Worm (Caenorhabditis elegans) whole organism, L1 larva: ENCODE results near the gene C05D12.3.

Experiments
- C04F5.9 ChIP-seq: sonication (generic microtip); optimal IDR thresholded peaks from 2 replicates; lab custom pipeline; 2016; ENCODE audit warnings: missing genetic modification characterization, missing compliant biosample characterization
- C16A3.4 ChIP-seq: fragments of 150-350 bp; optimal IDR thresholded peaks from 2 replicates; lab custom pipeline; 2014; ENCODE audit warnings: missing biosample characterization, missing genetic modification characterization
- C34B4.2 ChIP-seq: sonication (generic microtip); optimal IDR thresholded peaks from 2 replicates; lab custom pipeline; 2017; ENCODE audit warnings: mild to moderate bottlenecking, missing genetic modification characterization, missing compliant biosample characterization
- F16B12.6 ChIP-seq: fragments of 150-350 bp; optimal IDR thresholded peaks from 2 replicates; lab custom pipeline; 2014; ENCODE audit warnings: missing biosample characterization, missing genetic modification characterization
- alr-1 ChIP-seq: fragments of 200-800 bp; sonication (Bioruptor generic); optimal IDR thresholded peaks from 2 replicates; lab custom pipeline; 2018; ENCODE audit warnings: borderline replicate concordance, mild to moderate bottlenecking, missing genetic modification characterization, missing compliant biosample characterization
- ama-1 ChIP-seq: fragments of 150-350 bp; optimal IDR thresholded peaks from 2 replicates; lab custom pipeline; 2014
- blmp-1 ChIP-seq: fragments of 150-350 bp; optimal IDR thresholded peaks from 2 replicates; lab custom pipeline; 2014; ENCODE audit warnings: missing biosample characterization, missing genetic modification characterization
- ceh-82 ChIP-seq, 3 experiments: fragments of 150-350 bp in 1 of 3; sonication (generic microtip) in 2 of 3; optimal IDR thresholded peaks; 2 replicates each; lab custom pipeline; 2014 to 2017; ENCODE audit warnings: missing biosample characterization in 3 of 3, missing genetic modification characterization in 3 of 3
- ceh-88 ChIP-seq: fragments of 200-800 bp; sonication (Bioruptor generic); IDR thresholded peaks from 2 replicates; pipeline ENCODE4 v1.3.6; 2022; ENCODE audit warnings: missing genetic modification characterization, missing compliant biosample characterization
- ceh-90 ChIP-seq: sonication (generic microtip); optimal IDR thresholded peaks from 2 replicates; lab custom pipeline; 2016; ENCODE audit warnings: missing genetic modification characterization, missing compliant biosample characterization
- dsc-1 ChIP-seq: sonication (generic microtip); optimal IDR thresholded peaks from 2 replicates; lab custom pipeline; 2016; ENCODE audit warnings: mild to moderate bottlenecking, missing genetic modification characterization, missing compliant biosample characterization
- egl-13 ChIP-seq: sonication (generic microtip); optimal IDR thresholded peaks from 2 replicates; lab custom pipeline; 2016; ENCODE audit warnings: missing genotype, missing genetic modification reagents, missing genetic modification characterization, missing compliant biosample characterization
- egl-27 ChIP-seq, 2 experiments: fragments of 150-350 bp in 1 of 2; sonication (generic microtip); optimal IDR thresholded peaks; 3 replicates each; lab custom pipeline; 2017 to 2018; ENCODE audit warnings: missing biosample characterization in 2 of 2, missing genetic modification characterization in 2 of 2, missing genetic modification reagents in 2 of 2
- elt-2 ChIP-seq: sonication (generic microtip); optimal IDR thresholded peaks from 2 replicates; lab custom pipeline; 2016; ENCODE audit warnings: missing genetic modification characterization, mild to moderate bottlenecking, inconsistent platforms, missing compliant biosample characterization, missing genetic modification reagents
- elt-3 ChIP-seq, 6 experiments: fragments of 150-350 bp in 1 of 6; sonication (generic microtip); optimal IDR thresholded peaks; 2 replicates each; lab custom pipeline; 2017 to 2018; ENCODE audit warnings: missing biosample characterization in 6 of 6, missing genetic modification characterization in 6 of 6, inconsistent platforms in 1 of 6
- fkh-10 ChIP-seq: sonication (generic microtip); optimal IDR thresholded peaks from 2 replicates; lab custom pipeline; 2017; ENCODE audit warnings: missing biosample characterization, missing genetic modification reagents, missing genetic modification characterization
- grh-1 ChIP-seq: fragments of 200-800 bp; sonication (Bioruptor generic); IDR thresholded peaks from 2 replicates; pipeline ENCODE4 v1.3.6; 2022; ENCODE audit warnings: missing genetic modification reagents, missing genetic modification characterization, missing compliant biosample characterization
- hlh-4 ChIP-seq: sonication (generic microtip); optimal IDR thresholded peaks from 2 replicates; lab custom pipeline; 2016; ENCODE audit warnings: mild to moderate bottlenecking, missing genetic modification characterization, missing compliant biosample characterization
- irx-1 ChIP-seq: sonication (generic microtip); optimal IDR thresholded peaks from 2 replicates; lab custom pipeline; 2016; ENCODE audit warnings: missing genetic modification characterization, missing compliant biosample characterization
- jun-1 ChIP-seq: fragments of 150-350 bp; optimal IDR thresholded peaks from 2 replicates; lab custom pipeline; 2014; ENCODE audit warnings: missing biosample characterization, missing genetic modification reagents, missing genetic modification characterization
- lin-13 ChIP-seq: fragments of 150-350 bp; optimal IDR thresholded peaks from 2 replicates; lab custom pipeline; 2014; ENCODE audit warnings: missing biosample characterization, missing genetic modification reagents, missing genetic modification characterization
- lin-35 ChIP-seq, 2 experiments: fragments of 150-350 bp; optimal IDR thresholded peaks; 2 replicates each; lab custom pipeline; 2014; ENCODE audit warnings: missing biosample characterization in 2 of 2, missing genetic modification characterization in 2 of 2, missing genetic modification reagents in 2 of 2
- lin-39 ChIP-seq: fragments of 150-350 bp; optimal IDR thresholded peaks from 2 replicates; lab custom pipeline; 2014; ENCODE audit warnings: missing biosample characterization, missing genetic modification reagents, missing genetic modification characterization
- lir-3 ChIP-seq: sonication (generic microtip); optimal IDR thresholded peaks from 2 replicates; lab custom pipeline; 2016; ENCODE audit warnings: mild to moderate bottlenecking, missing genetic modification characterization, moderate library complexity, missing compliant biosample characterization; ENCODE audit not compliant: poor library complexity
- lsy-2 ChIP-seq, 2 experiments: fragments of 150-350 bp; optimal IDR thresholded peaks; 2 replicates each; lab custom pipeline; 2014; ENCODE audit warnings: missing biosample characterization in 2 of 2, missing genetic modification characterization in 2 of 2
- mdl-1 ChIP-seq, 2 experiments: fragments of 150-350 bp; optimal IDR thresholded peaks; 2 replicates each; lab custom pipeline; 2014 to 2017; ENCODE audit warnings: missing biosample characterization in 2 of 2, missing genetic modification characterization in 2 of 2, inconsistent platforms in 1 of 2
- mef-2 ChIP-seq: fragments of 150-350 bp; optimal IDR thresholded peaks from 2 replicates; lab custom pipeline; 2014; ENCODE audit warnings: missing biosample characterization, missing genetic modification characterization
- nhr-20 ChIP-seq: sonication (generic microtip); optimal IDR thresholded peaks from 2 replicates; lab custom pipeline; 2016; ENCODE audit warnings: mild to moderate bottlenecking, missing genetic modification characterization, missing compliant biosample characterization
- nhr-28 ChIP-seq: fragments of 150-350 bp; optimal IDR thresholded peaks from 2 replicates; lab custom pipeline; 2014; ENCODE audit warnings: missing biosample characterization, missing genetic modification characterization
- nhr-47 ChIP-seq: sonication (generic microtip); optimal IDR thresholded peaks from 2 replicates; lab custom pipeline; 2016; ENCODE audit warnings: mild to moderate bottlenecking, missing genetic modification characterization, moderate library complexity, missing compliant biosample characterization
- nhr-71 ChIP-seq: sonication (generic microtip); optimal IDR thresholded peaks from 2 replicates; lab custom pipeline; 2016; ENCODE audit warnings: mild to moderate bottlenecking, missing genetic modification characterization, moderate library complexity, missing compliant biosample characterization
- nhr-77 ChIP-seq: fragments of 150-350 bp; optimal IDR thresholded peaks from 2 replicates; lab custom pipeline; 2014; ENCODE audit warnings: missing biosample characterization, missing genetic modification characterization
- nhr-84 ChIP-seq: sonication (generic microtip); optimal IDR thresholded peaks from 2 replicates; lab custom pipeline; 2017; ENCODE audit warnings: missing biosample characterization, missing genetic modification characterization
- nhr-85 ChIP-seq: sonication (generic microtip); peaks from one replicate; lab custom pipeline; 2016; ENCODE audit warnings: missing genetic modification characterization, inconsistent platforms, missing compliant biosample characterization
- nhr-90 ChIP-seq: sonication (generic microtip); optimal IDR thresholded peaks from 2 replicates; lab custom pipeline; 2016; ENCODE audit warnings: mild to moderate bottlenecking, missing genetic modification characterization, missing compliant biosample characterization; ENCODE audit not compliant: poor library complexity
- pag-3 ChIP-seq: sonication (generic microtip); optimal IDR thresholded peaks from 2 replicates; lab custom pipeline; 2017; ENCODE audit warnings: missing genetic modification characterization, mild to moderate bottlenecking, missing compliant biosample characterization, antibody characterized with exemption, borderline replicate concordance; ENCODE audit not compliant: insufficient read depth
- pax-3 ChIP-seq: fragments of 200-800 bp; sonication (Bioruptor generic); optimal IDR thresholded peaks from 2 replicates; lab custom pipeline; 2018; ENCODE audit warnings: mild to moderate bottlenecking, missing genetic modification characterization, moderate library complexity, missing compliant biosample characterization
- rnt-1 ChIP-seq: sonication (generic microtip); optimal IDR thresholded peaks from 2 replicates; lab custom pipeline; 2016; ENCODE audit warnings: mild to moderate bottlenecking, missing genetic modification characterization, moderate library complexity, missing compliant biosample characterization
- snu-23 ChIP-seq: sonication (generic microtip); optimal IDR thresholded peaks from 2 replicates; lab custom pipeline; 2016; ENCODE audit warnings: missing genetic modification characterization, missing compliant biosample characterization
- sox-4 ChIP-seq: sonication (generic microtip); optimal IDR thresholded peaks from 2 replicates; lab custom pipeline; 2016; ENCODE audit warnings: missing genetic modification characterization, missing compliant biosample characterization
- swsn-7 ChIP-seq: sonication (generic microtip); optimal IDR thresholded peaks from 2 replicates; lab custom pipeline; 2016; ENCODE audit warnings: missing genetic modification characterization, missing compliant biosample characterization
- tbx-2 ChIP-seq: sonication (generic microtip); optimal IDR thresholded peaks from 2 replicates; lab custom pipeline; 2016; ENCODE audit warnings: missing genetic modification characterization, missing compliant biosample characterization
- unc-130 ChIP-seq: fragments of 150-350 bp; optimal IDR thresholded peaks from 2 replicates; lab custom pipeline; 2017; ENCODE audit warnings: missing biosample characterization, missing genetic modification characterization, inconsistent platforms
- unc-62 ChIP-seq: fragments of 150-350 bp; optimal IDR thresholded peaks from 2 replicates; lab custom pipeline; 2014; ENCODE audit warnings: missing biosample characterization, missing genetic modification reagents, missing genetic modification characterization
- unc-86 ChIP-seq: sonication (generic microtip); optimal IDR thresholded peaks from 2 replicates; lab custom pipeline; 2016; ENCODE audit warnings: missing genetic modification characterization, missing compliant biosample characterization
- vab-15 ChIP-seq: sonication (generic microtip); optimal IDR thresholded peaks from 2 replicates; lab custom pipeline; 2017; ENCODE audit warnings: missing genotype, mild to moderate bottlenecking, missing genetic modification characterization, missing compliant biosample characterization
- xbp-1 ChIP-seq: sonication (generic microtip); optimal IDR thresholded peaks from 2 replicates; lab custom pipeline; 2016; ENCODE audit warnings: missing genetic modification characterization, missing compliant biosample characterization
- zag-1 ChIP-seq: fragments of 150-350 bp; optimal IDR thresholded peaks from 2 replicates; lab custom pipeline; 2014; ENCODE audit warnings: missing biosample characterization, missing genetic modification characterization
- ztf-4 ChIP-seq: fragments of 150-350 bp; optimal IDR thresholded peaks from 2 replicates; lab custom pipeline; 2014; ENCODE audit warnings: missing biosample characterization, missing genetic modification characterization

Gene C05D12.3

DNA sequence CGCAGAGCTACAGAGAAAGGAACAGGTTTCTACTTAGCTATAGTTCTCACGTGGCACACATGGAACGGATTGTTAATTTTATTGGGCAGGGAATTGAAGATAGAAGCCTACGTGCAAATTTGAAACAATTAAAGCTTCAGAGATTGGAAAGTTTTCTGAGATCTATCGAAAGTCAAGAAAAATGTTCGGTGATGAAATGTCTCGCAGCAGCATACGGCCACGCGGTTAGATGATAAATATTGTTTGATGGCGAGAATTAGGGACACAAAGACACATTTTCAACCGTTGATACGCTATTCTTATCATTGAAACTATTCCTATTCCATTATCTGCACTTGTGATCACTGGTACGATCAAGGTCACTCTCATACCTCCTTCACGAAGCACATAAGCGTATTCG is 47.5 kb downstream of the C05D12.3 start (continued):
- no peak for TF ChIP-seq swsn-7 (tag; lab: Kevin White, UChicago)
- no peak for TF ChIP-seq rnt-1 (tag; lab: Kevin White, UChicago)
- no peak for TF ChIP-seq unc-86
- no peak for TF ChIP-seq nhr-77 (tag; lab: Kevin White, UChicago)
- no peak for TF ChIP-seq ceh-90 (tag; lab: Kevin White, UChicago)
- TF ChIP-seq nhr-85 (tag; lab: Kevin White, UChicago): peak; percentile 72
- TF ChIP-seq nhr-90 (tag; lab: Kevin White, UChicago): peak; percentile 13
- peak; percentile 48 for TF ChIP-seq nhr-71
- no peak for TF ChIP-seq nhr-47
- TF ChIP-seq lin-13 (GFP tag; lab: Kevin White, UChicago): no peak
- no peak for TF ChIP-seq C34B4.2
- TF ChIP-seq egl-13 (tag; lab: Kevin White, UChicago): no peak
- TF ChIP-seq ceh-88: no peak
- TF ChIP-seq, all 84 proteins: peak for 13

DNA sequence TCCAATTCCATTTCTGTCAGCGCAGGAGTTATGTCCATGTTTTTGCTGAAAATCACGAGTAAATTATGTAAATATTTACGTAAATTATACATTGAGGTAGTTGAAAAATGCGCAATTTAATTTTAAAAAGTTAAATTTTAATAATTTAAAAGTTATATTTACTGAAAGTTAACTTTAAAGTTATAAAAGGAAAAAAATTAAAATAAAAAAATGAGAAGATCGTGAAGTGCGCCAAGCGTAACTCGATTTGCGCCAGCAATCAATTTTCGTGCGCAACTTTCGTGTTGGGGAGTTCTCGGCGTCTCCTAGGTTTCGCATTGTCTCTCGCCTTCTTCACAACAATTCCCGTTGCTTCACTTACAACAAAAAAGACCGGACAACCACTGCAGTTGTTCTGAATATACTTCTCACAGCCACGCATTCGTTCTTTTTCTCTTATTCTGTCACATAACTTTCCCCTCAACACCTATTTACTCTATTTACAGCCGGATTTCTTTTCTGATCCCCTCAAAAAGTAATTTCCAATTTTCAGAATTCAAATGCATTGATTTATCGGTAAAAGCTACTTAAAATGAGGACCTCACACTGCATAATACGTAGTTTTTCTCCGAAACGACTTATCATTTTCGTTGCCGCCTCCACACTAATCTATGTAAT is 48.6 kb downstream of the C05D12.3 start, which contains the start of the genes metl-1 and W02B12.11:
metl-1 (minus strand) TSS at position 51 of the 657 bp plus-strand sequence.
W02B12.11 (plus strand) TSS at position 337 of the 657 bp plus-strand sequence.
- peak; percentile 52 for TF ChIP-seq pax-3 (tag; lab: Kevin White, UChicago)
- peak in 1 of 2 experiments; percentile 62 for TF ChIP-seq mdl-1 (tag; optimal IDR thresholded peaks at IDR 0.05; lab: Kevin White, UChicago)
- TF ChIP-seq nhr-90 (tag; lab: Kevin White, UChicago): peak; percentile 92
- peak; percentile 89 for TF ChIP-seq grh-1 (GFP tag; lab: Robert Waterston, UW)
- TF ChIP-seq jun-1 (tag; lab: Kevin White, UChicago): peak; percentile 71
- peak; percentile 90 for TF ChIP-seq dsc-1 (tag; lab: Kevin White, UChicago)
- peak; percentile 5 for TF ChIP-seq ceh-90 (tag; lab: Kevin White, UChicago)
- TF ChIP-seq elt-2 (tag; lab: Kevin White, UChicago): peak; percentile 41
- peak; percentile 46 for TF ChIP-seq zag-1 (tag; lab: Kevin White, UChicago)
- TF ChIP-seq rnt-1 (tag; lab: Kevin White, UChicago): peak; percentile 93
- TF ChIP-seq lir-3: peak; percentile 30
- 0 out of 2 replicates have a peak, but pooled peaks have one; percentile 40 for TF ChIP-seq ceh-88
- peak; percentile 83 to 85 for TF ChIP-seq lin-35 (GFP tag; optimal IDR thresholded peaks at IDR 0.05; lab: Kevin White, UChicago)
- peak; percentile 90 to 94 for TF ChIP-seq lsy-2 (tag; optimal IDR thresholded peaks at IDR 0.05; lab: Kevin White, UChicago)
- TF ChIP-seq unc-62: no peak
- peak; percentile 69 for TF ChIP-seq C04F5.9 (tag; lab: Kevin White, UChicago)
- TF ChIP-seq nhr-84 (tag; lab: Kevin White, UChicago): no peak
- TF ChIP-seq ama-1 (lab: Kevin White, UChicago): no peak
- TF ChIP-seq snu-23 (GFP tag; lab: Kevin White, UChicago): peak; percentile 91
- peak; percentile 92 for TF ChIP-seq nhr-71
- peak; percentile 89 for TF ChIP-seq nhr-20 (tag; lab: Kevin White, UChicago)
- peak; percentile 85 for TF ChIP-seq xbp-1 (tag; lab: Kevin White, UChicago)
- TF ChIP-seq nhr-47: peak; percentile 91
- peak; percentile 34 for TF ChIP-seq sox-4
- TF ChIP-seq alr-1 (tag; lab: Kevin White, UChicago): no peak
- peak; percentile 88 for TF ChIP-seq tbx-2 (tag; lab: Kevin White, UChicago)
- peak; percentile 66 for TF ChIP-seq blmp-1 (tag; lab: Kevin White, UChicago)
- TF ChIP-seq vab-15 (tag; lab: Kevin White, UChicago): no peak
- TF ChIP-seq fkh-10 (GFP tag; lab: Kevin White, UChicago): peak; percentile 51
- TF ChIP-seq mef-2 (tag; lab: Kevin White, UChicago): no peak
- TF ChIP-seq ceh-82 (tag; optimal IDR thresholded peaks at IDR 0.05; lab: Kevin White, UChicago): peak; percentile 86 to 93 (median 90)
- peak in 3 of 6 experiments; percentile 19 to 84 (median 72) for TF ChIP-seq elt-3 (tag; optimal IDR thresholded peaks at IDR 0.05; lab: Kevin White, UChicago)
- peak; percentile 54 for TF ChIP-seq F16B12.6 (tag; lab: Kevin White, UChicago)
- no peak for TF ChIP-seq egl-27 (tag; optimal IDR thresholded peaks at IDR 0.05; lab: Kevin White, UChicago)
- TF ChIP-seq ztf-4: peak; percentile 80
- no peak for TF ChIP-seq hlh-4
- TF ChIP-seq irx-1 (tag; lab: Kevin White, UChicago): peak; percentile 74
- no peak for TF ChIP-seq nhr-28
- TF ChIP-seq pag-3: no peak
- peak; percentile 88 for TF ChIP-seq lin-39 (tag; lab: Kevin White, UChicago)
- peak; percentile 80 for TF ChIP-seq unc-130 (tag; lab: Kevin White, UChicago)
- TF ChIP-seq C16A3.4: peak; percentile 88
